Worm (Caenorhabditis elegans) whole organism, mixed stage, embryonic: ENCODE results near the gene mrp-5.

Experiments used
- M03D4.4 ChIP-seq: sonication (generic microtip); optimal IDR thresholded peaks from 2 replicates; lab custom pipeline; 2017; ENCODE audit warnings: mild to moderate bottlenecking, missing genetic modification characterization, missing compliant biosample characterization
- blmp-1 ChIP-seq: fragments of 150-350 bp; optimal IDR thresholded peaks from 2 replicates; lab custom pipeline; 2014; ENCODE audit warnings: missing biosample characterization, missing genetic modification characterization
- ceh-39 ChIP-seq: fragments of 150-350 bp; optimal IDR thresholded peaks from 2 replicates; lab custom pipeline; 2014; ENCODE audit warnings: missing biosample characterization, missing genetic modification characterization
- ceh-43 ChIP-seq: fragments of 200-800 bp; sonication (Bioruptor generic); optimal IDR thresholded peaks from 2 replicates; lab custom pipeline; 2018; ENCODE audit warnings: mild to moderate bottlenecking, missing genetic modification characterization, moderate library complexity, missing compliant biosample characterization
- ceh-83 ChIP-seq: fragments of 200-800 bp; sonication (Bioruptor generic); optimal IDR thresholded peaks from 2 replicates; lab custom pipeline; 2018; ENCODE audit warnings: mild to moderate bottlenecking, missing genetic modification characterization, missing compliant biosample characterization
- cnd-1 ChIP-seq: fragments of 200-800 bp; sonication (Bioruptor generic); optimal IDR thresholded peaks from 2 replicates; lab custom pipeline; 2018; ENCODE audit warnings: mild to moderate bottlenecking, missing genetic modification characterization, missing compliant biosample characterization
- drap-1 ChIP-seq: fragments of 200-800 bp; sonication (Bioruptor generic); optimal IDR thresholded peaks from 3 replicates; lab custom pipeline; 2018; ENCODE audit warnings: mild to moderate bottlenecking, missing genetic modification characterization, missing compliant biosample characterization
- elt-1 ChIP-seq: sonication (generic microtip); optimal IDR thresholded peaks from 2 replicates; lab custom pipeline; 2017; ENCODE audit warnings: missing genetic modification characterization, mild to moderate bottlenecking, missing compliant biosample characterization, antibody characterized with exemption, moderate library complexity, borderline replicate concordance; ENCODE audit not compliant: insufficient read depth
- elt-3 ChIP-seq: fragments of 150-350 bp; optimal IDR thresholded peaks from 2 replicates; lab custom pipeline; 2014; ENCODE audit warnings: missing biosample characterization, missing genetic modification characterization
- flh-1 ChIP-seq: fragments of 200-800 bp; sonication (Bioruptor generic); optimal IDR thresholded peaks from 2 replicates; lab custom pipeline; 2018; ENCODE audit warnings: mild to moderate bottlenecking, missing genetic modification characterization, moderate library complexity, missing compliant biosample characterization
- ham-2 ChIP-seq: fragments of 200-800 bp; sonication (Bioruptor generic); optimal IDR thresholded peaks from 2 replicates; lab custom pipeline; 2018; ENCODE audit warnings: mild to moderate bottlenecking, missing genetic modification characterization, missing compliant biosample characterization
- hlh-1 ChIP-seq: fragments of 150-350 bp; optimal IDR thresholded peaks from 2 replicates; lab custom pipeline; 2014; ENCODE audit warnings: missing biosample characterization, missing genetic modification reagents, missing genetic modification characterization
- lin-32 ChIP-seq: fragments of 200-800 bp; sonication (Bioruptor generic); optimal IDR thresholded peaks from 2 replicates; lab custom pipeline; 2018; ENCODE audit warnings: mild to moderate bottlenecking, missing genetic modification characterization, missing compliant biosample characterization
- lsy-2 ChIP-seq: fragments of 150-350 bp; optimal IDR thresholded peaks from 2 replicates; lab custom pipeline; 2014; ENCODE audit warnings: missing biosample characterization, missing genetic modification characterization
- mab-5 ChIP-seq: fragments of 150-350 bp; optimal IDR thresholded peaks from 2 replicates; lab custom pipeline; 2014; ENCODE audit warnings: missing biosample characterization, missing genetic modification characterization
- mep-1 ChIP-seq: fragments of 150-350 bp; optimal IDR thresholded peaks from 2 replicates; lab custom pipeline; 2017; ENCODE audit warnings: missing biosample characterization, missing genetic modification reagents, missing genetic modification characterization, inconsistent platforms
- nhr-12 ChIP-seq: fragments of 150-350 bp; optimal IDR thresholded peaks from 2 replicates; lab custom pipeline; 2014; ENCODE audit warnings: missing biosample characterization, missing genetic modification characterization
- nhr-2 ChIP-seq: fragments of 150-350 bp; optimal IDR thresholded peaks from 2 replicates; lab custom pipeline; 2014; ENCODE audit warnings: missing biosample characterization, missing genetic modification characterization
- nhr-237 ChIP-seq: fragments of 150-350 bp; optimal IDR thresholded peaks from 2 replicates; lab custom pipeline; 2014; ENCODE audit warnings: missing biosample characterization, missing genetic modification characterization
- nhr-28 ChIP-seq: fragments of 150-350 bp; optimal IDR thresholded peaks from 2 replicates; lab custom pipeline; 2014; ENCODE audit warnings: missing biosample characterization, missing genetic modification characterization
- pha-4 ChIP-seq: fragments of 150-350 bp; optimal IDR thresholded peaks from 2 replicates; lab custom pipeline; 2018; ENCODE audit warnings: missing biosample characterization, missing genetic modification reagents, missing genetic modification characterization
- snpc-4 ChIP-seq: fragments of 150-350 bp; optimal IDR thresholded peaks from 2 replicates; lab custom pipeline; 2014; ENCODE audit warnings: missing biosample characterization, missing genetic modification characterization
- sptf-1 ChIP-seq: sonication (generic microtip); optimal IDR thresholded peaks from 2 replicates; lab custom pipeline; 2017; ENCODE audit warnings: mild to moderate bottlenecking, missing genetic modification characterization, moderate library complexity, missing compliant biosample characterization
- unc-120 ChIP-seq: sonication (generic microtip); optimal IDR thresholded peaks from 2 replicates; lab custom pipeline; 2017; ENCODE audit warnings: missing genetic modification characterization, missing compliant biosample characterization; ENCODE audit not compliant: poor library complexity, severe bottlenecking
- unc-39 ChIP-seq: fragments of 150-350 bp; optimal IDR thresholded peaks from 2 replicates; lab custom pipeline; 2014; ENCODE audit warnings: missing biosample characterization, missing genetic modification characterization
- unc-62 ChIP-seq: fragments of 150-350 bp; optimal IDR thresholded peaks from 2 replicates; lab custom pipeline; 2014; ENCODE audit warnings: missing biosample characterization, missing genetic modification reagents, missing genetic modification characterization
- zip-8 ChIP-seq: fragments of 150-350 bp; optimal IDR thresholded peaks from 2 replicates; lab custom pipeline; 2014; ENCODE audit warnings: missing biosample characterization, missing genetic modification characterization
- ztf-11 ChIP-seq: fragments of 150-350 bp; optimal IDR thresholded peaks from 2 replicates; lab custom pipeline; 2014; ENCODE audit warnings: missing biosample characterization, missing genetic modification characterization

Gene mrp-5

ce11 chrX:14929512-14929911, 16.6 kb downstream of the mrp-5 start:
- TF ChIP-seq drap-1 (GFP tag; lab: Kevin White, UChicago) (no peak), unc-120 (tag; lab: Kevin White, UChicago) (no peak), mab-5 (tag; lab: Kevin White, UChicago) (no peak), ceh-39 (tag; lab: Kevin White, UChicago) (no peak), nhr-2 (tag; lab: Kevin White, UChicago) (no peak), zip-8 (tag; lab: Kevin White, UChicago) (no peak), elt-3 (tag; lab: Kevin White, UChicago) (no peak), nhr-237 (no peak)
- TF ChIP-seq, all 35 proteins: peak for 0

DNA sequence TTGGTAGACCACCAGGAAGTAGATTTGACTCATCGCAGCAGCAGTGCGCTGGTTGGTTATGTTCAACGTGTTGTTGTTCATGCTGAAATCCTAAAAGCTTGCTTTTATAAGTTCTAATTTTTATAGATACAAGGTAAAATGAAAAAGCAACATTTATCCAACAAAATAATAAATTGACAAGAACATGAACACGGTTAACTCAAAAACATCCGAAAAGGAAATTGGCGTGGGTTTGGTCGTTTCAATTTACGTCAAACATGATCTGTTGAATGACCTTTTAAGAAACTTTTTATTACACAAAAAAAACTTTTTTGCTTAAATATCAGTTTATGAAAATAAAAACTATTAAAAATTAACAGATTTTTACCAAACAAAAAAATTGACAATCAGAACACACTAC, 17.3 kb downstream of the mrp-5 start, which contains the start of gene ntr-2:
ntr-2 (minus strand) TSS at position 101 of the 400 bp plus-strand sequence.
- no peak for TF ChIP-seq lin-32
- no peak for TF ChIP-seq cnd-1 (tag; lab: Kevin White, UChicago)
- TF ChIP-seq snpc-4 (tag; lab: Kevin White, UChicago), result no peak
- TF ChIP-seq ceh-43 (GFP tag; lab: Kevin White, UChicago), result no peak
- no peak for TF ChIP-seq mep-1 (tag; lab: Kevin White, UChicago)
- TF ChIP-seq ztf-11 (tag; lab: Kevin White, UChicago), result no peak
- TF ChIP-seq unc-62, result no peak

DNA sequence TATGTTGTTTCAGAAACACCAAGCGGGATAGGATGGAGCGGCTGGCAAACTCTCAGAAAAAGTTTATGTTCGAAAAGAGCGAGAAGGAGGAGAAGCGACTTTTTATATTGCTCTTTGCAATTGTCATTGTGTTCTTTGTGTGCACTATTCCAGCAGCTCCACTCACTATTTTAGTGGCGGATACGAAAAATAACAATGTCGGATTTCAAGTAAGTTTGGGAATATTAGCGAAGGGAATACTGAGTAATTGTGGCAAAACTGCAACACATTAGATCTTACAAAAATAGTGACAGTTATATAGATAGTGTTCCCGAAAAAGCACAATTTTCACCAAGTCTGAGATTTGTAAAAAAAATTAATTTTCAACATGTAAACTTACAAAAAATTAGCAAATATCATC, 23.4 kb downstream of the mrp-5 start:
- no peak for TF ChIP-seq unc-62
- TF ChIP-seq unc-39 (tag; lab: Kevin White, UChicago), result no peak
- no peak for TF ChIP-seq mab-5 (tag; lab: Kevin White, UChicago)
- no peak for TF ChIP-seq elt-3 (tag; lab: Kevin White, UChicago)
- TF ChIP-seq drap-1 (GFP tag; lab: Kevin White, UChicago), result no peak
- TF ChIP-seq lsy-2 (tag; lab: Kevin White, UChicago), result no peak
- TF ChIP-seq nhr-12, result no peak
- no peak for TF ChIP-seq pha-4 (tag; lab: Kevin White, UChicago)
- no peak for TF ChIP-seq snpc-4 (tag; lab: Kevin White, UChicago)
- no peak for TF ChIP-seq flh-1
- no peak for TF ChIP-seq sptf-1 (tag; lab: Kevin White, UChicago)
- no peak for TF ChIP-seq ceh-83 (GFP tag; lab: Kevin White, UChicago)
- no peak for TF ChIP-seq ham-2 (GFP tag; lab: Kevin White, UChicago)
- no peak for TF ChIP-seq mep-1 (tag; lab: Kevin White, UChicago)
- TF ChIP-seq ceh-39 (tag; lab: Kevin White, UChicago), result no peak

- TF ChIP-seq ceh-43 (GFP tag; lab: Kevin White, UChicago), result no peak
- TF ChIP-seq snpc-4 (tag; lab: Kevin White, UChicago), result no peak
- TF ChIP-seq lin-32, result no peak
- TF ChIP-seq flh-1, result no peak
- no peak for TF ChIP-seq nhr-12
- TF ChIP-seq unc-62, result no peak
- TF ChIP-seq nhr-2 (tag; lab: Kevin White, UChicago), result no peak
- TF ChIP-seq blmp-1 (tag; lab: Kevin White, UChicago), result no peak
Measured at ce11 chrX:14920880-14921279, 25.2 kb downstream of the mrp-5 start.

DNA sequence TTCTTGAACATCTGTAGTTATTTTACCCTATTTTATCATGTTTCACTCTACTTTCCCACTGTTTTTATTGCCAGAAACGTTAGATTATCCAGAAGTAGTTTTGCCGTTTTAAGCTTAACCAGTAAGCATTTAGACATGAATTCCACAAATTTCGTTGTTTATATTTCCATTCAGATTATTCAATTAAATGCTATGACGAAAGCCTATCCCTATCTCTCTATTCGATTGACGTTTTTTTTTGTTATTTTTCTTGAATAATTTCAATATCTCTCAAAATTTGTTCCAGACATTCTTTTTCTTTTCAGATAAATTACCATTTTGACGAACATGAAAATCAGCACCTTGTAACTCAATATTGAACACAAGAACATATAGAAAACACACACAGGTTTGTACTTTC, 27.6 kb downstream of the mrp-5 start, which contains the start of gene npr-40:
npr-40 (plus strand) TSS at position 301 of the 400 bp plus-strand sequence.
- TF ChIP-seq hlh-1 (tag; lab: Kevin White, UChicago) (no peak), ham-2 (GFP tag; lab: Kevin White, UChicago) (no peak), zip-8 (tag; lab: Kevin White, UChicago) (no peak), unc-120 (tag; lab: Kevin White, UChicago) (no peak)

- no peak for TF ChIP-seq drap-1 (GFP tag; lab: Kevin White, UChicago)
- no peak for TF ChIP-seq snpc-4 (tag; lab: Kevin White, UChicago)
Measured at ce11 chrX:14916767-14917166, 29.4 kb downstream of the mrp-5 start.

- no peak for TF ChIP-seq ceh-83 (GFP tag; lab: Kevin White, UChicago)
- TF ChIP-seq cnd-1 (tag; lab: Kevin White, UChicago), result no peak
- TF ChIP-seq ceh-43 (GFP tag; lab: Kevin White, UChicago), result no peak
- TF ChIP-seq elt-1 (tag; lab: Kevin White, UChicago), result no peak
- no peak for TF ChIP-seq lsy-2 (tag; lab: Kevin White, UChicago)
- no peak for TF ChIP-seq lin-32
- TF ChIP-seq blmp-1 (tag; lab: Kevin White, UChicago), result no peak
- TF ChIP-seq unc-62, result no peak
- TF ChIP-seq ceh-39 (tag; lab: Kevin White, UChicago), result no peak
- no peak for TF ChIP-seq nhr-28 (tag; lab: Kevin White, UChicago)
- no peak for TF ChIP-seq snpc-4 (tag; lab: Kevin White, UChicago)
- TF ChIP-seq mep-1 (tag; lab: Kevin White, UChicago), result no peak
- no peak for TF ChIP-seq M03D4.4
- TF ChIP-seq, all 35 proteins: peak for 0
Measured at ce11 chrX:14910689-14911088, 35.4 kb downstream of the mrp-5 start.
